Fruit fly (Drosophila melanogaster) whole organism, pupa: ENCODE results near the gene CG8508.

ENCODE experiments used
- CG12605 ChIP-seq: fragments of 200-800 bp; sonication (Bioruptor generic); IDR thresholded peaks from 2 replicates; pipeline ENCODE4 v1.3.6; 2022; ENCODE audit warnings: missing biosample characterization, missing genetic modification characterization
- CG32121 ChIP-seq: fragments of 200-800 bp; sonication (Bioruptor generic); IDR thresholded peaks from 2 replicates; pipeline ENCODE4 v1.3.6; 2022; ENCODE audit warnings: missing biosample characterization, missing genetic modification characterization
- CG9948 ChIP-seq: fragments of 200-800 bp; sonication (Bioruptor generic); optimal IDR thresholded peaks from 2 replicates; lab custom pipeline; 2018; ENCODE audit warnings: missing biosample characterization, mild to moderate bottlenecking, missing genetic modification characterization, moderate library complexity
- Snoo ChIP-seq: fragments of 200-800 bp; sonication (Bioruptor generic); optimal IDR thresholded peaks from 3 replicates; lab custom pipeline; 2017; ENCODE audit warnings: missing biosample characterization, mild to moderate bottlenecking, missing genetic modification characterization, inconsistent platforms

DNA sequence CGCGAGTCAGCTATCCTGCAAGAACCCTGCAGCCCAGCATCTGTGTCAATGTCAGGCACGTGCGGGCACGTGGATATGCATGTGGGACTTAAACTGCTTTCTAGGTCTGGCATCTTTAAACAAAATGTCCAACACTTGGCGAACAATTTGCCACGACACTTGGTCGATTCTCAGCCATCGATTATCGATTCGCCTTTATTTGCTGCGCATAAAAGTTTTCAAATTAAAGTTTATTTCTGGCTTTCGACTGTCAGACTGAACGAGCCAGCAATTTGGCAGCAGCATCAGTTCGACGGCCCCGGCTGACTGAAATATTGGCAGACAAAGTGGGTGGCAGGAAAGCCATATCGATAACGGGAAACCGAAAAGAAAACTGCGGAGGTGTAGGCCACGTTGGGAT, 48.2 kb downstream of the CG8508 start:
- no peak for TF ChIP-seq CG9948 (tag; lab: Kevin White, UChicago)
- TF ChIP-seq CG12605 (GFP tag; lab: Robert Waterston, UW): no peak
- no peak for TF ChIP-seq CG32121
- no peak for TF ChIP-seq Snoo
